Fruit fly (Drosophila melanogaster) whole organism, embryonic: ENCODE data around the gene Tim17a1.

Experiments
- Abd-B ChIP-seq: fragments of 200-800 bp; sonication (Bioruptor generic); optimal IDR thresholded peaks from 2 replicates; lab custom pipeline; 2018; ENCODE audit warnings: missing biosample characterization, mild to moderate bottlenecking, missing genetic modification characterization, moderate library complexity
- Asciz ChIP-seq: fragments of 200-800 bp; sonication (Bioruptor generic); optimal IDR thresholded peaks from 2 replicates; lab custom pipeline; 2017; ENCODE audit warnings: missing biosample characterization, mild to moderate bottlenecking, missing genetic modification characterization, missing genetic modification reagents
- Bgb ChIP-seq: fragments of 200-800 bp; sonication (Bioruptor generic); IDR thresholded peaks from 2 replicates; pipeline ENCODE4 v1.3.6; 2022; ENCODE audit warnings: missing biosample characterization, missing genetic modification characterization; ENCODE audit not compliant: partially characterized antibody
- CG10274 ChIP-seq: fragments of 200-800 bp; sonication (Bioruptor generic); optimal IDR thresholded peaks from 3 replicates; lab custom pipeline; 2017; ENCODE audit warnings: missing biosample characterization, mild to moderate bottlenecking, missing genetic modification characterization
- CG11723 ChIP-seq: fragments of 200-800 bp; sonication (Bioruptor generic); optimal IDR thresholded peaks from 2 replicates; lab custom pipeline; 2017; ENCODE audit warnings: missing biosample characterization, mild to moderate bottlenecking, missing genetic modification characterization
- CG12155 ChIP-seq: fragments of 200-800 bp; sonication (Bioruptor generic); optimal IDR thresholded peaks from 3 replicates; lab custom pipeline; 2016; ENCODE audit warnings: missing biosample characterization, missing genetic modification characterization
- CG1233 ChIP-seq: fragments of 200-800 bp; sonication (Bioruptor generic); optimal IDR thresholded peaks from 4 replicates; lab custom pipeline; 2018; ENCODE audit warnings: missing biosample characterization, mild to moderate bottlenecking, missing genetic modification characterization
- CG13424 ChIP-seq: fragments of 200-800 bp; sonication (Bioruptor generic); optimal IDR thresholded peaks from 2 replicates; lab custom pipeline; 2019; ENCODE audit warnings: missing biosample characterization, mild to moderate bottlenecking, missing genetic modification characterization, moderate library complexity
- CG1529 ChIP-seq: fragments of 200-800 bp; sonication (Bioruptor generic); optimal IDR thresholded peaks from 3 replicates; lab custom pipeline; 2018; ENCODE audit warnings: missing biosample characterization, missing genetic modification characterization
- CG1603 ChIP-seq: fragments of 200-800 bp; sonication (Bioruptor generic); optimal IDR thresholded peaks from 2 replicates; lab custom pipeline; 2019; ENCODE audit warnings: missing biosample characterization, mild to moderate bottlenecking, missing genetic modification characterization, moderate library complexity
- CG16863 ChIP-seq: fragments of 200-800 bp; sonication (Bioruptor generic); optimal IDR thresholded peaks from 3 replicates; lab custom pipeline; 2016; ENCODE audit warnings: missing biosample characterization, missing genetic modification characterization
- CG2202 ChIP-seq: fragments of 200-800 bp; sonication (Bioruptor generic); optimal IDR thresholded peaks from 2 replicates; lab custom pipeline; 2018; ENCODE audit warnings: missing biosample characterization, mild to moderate bottlenecking, missing genetic modification characterization
- CG4707 ChIP-seq: fragments of 200-800 bp; sonication (Bioruptor generic); optimal IDR thresholded peaks from 2 replicates; lab custom pipeline; 2018; ENCODE audit warnings: missing biosample characterization, mild to moderate bottlenecking, missing genetic modification characterization, moderate library complexity
- CG4820 ChIP-seq: fragments of 200-800 bp; sonication (Bioruptor generic); optimal IDR thresholded peaks from 3 replicates; lab custom pipeline; 2016; ENCODE audit warnings: missing biosample characterization, missing genetic modification characterization
- CG6689 ChIP-seq: fragments of 200-800 bp; sonication (Bioruptor generic); IDR thresholded peaks from 2 replicates; pipeline ENCODE4 v1.3.6; 2022; ENCODE audit warnings: missing biosample characterization, missing genetic modification characterization
- CG9817 ChIP-seq: fragments of 200-800 bp; sonication (Bioruptor generic); optimal IDR thresholded peaks from 2 replicates; lab custom pipeline; 2018; ENCODE audit warnings: missing biosample characterization, mild to moderate bottlenecking, missing genetic modification characterization, moderate library complexity
- D19B ChIP-seq: fragments of 200-800 bp; sonication (Bioruptor generic); optimal IDR thresholded peaks from 2 replicates; lab custom pipeline; 2017; ENCODE audit warnings: missing biosample characterization, mild to moderate bottlenecking, missing genetic modification characterization
- Dbx ChIP-seq: fragments of 200-800 bp; sonication (Bioruptor generic); IDR thresholded peaks from 3 replicates; pipeline ENCODE4 v1.3.6; 2022; ENCODE audit warnings: missing biosample characterization, missing genetic modification characterization
- Deaf1 ChIP-seq: fragments of 200-800 bp; optimal IDR thresholded peaks from 3 replicates; lab custom pipeline; 2019; ENCODE audit warnings: missing biosample characterization, mild to moderate bottlenecking, missing genetic modification characterization, moderate library complexity
- Dek ChIP-seq: fragments of 200-800 bp; sonication (Bioruptor generic); optimal IDR thresholded peaks from 3 replicates; lab custom pipeline; 2019; ENCODE audit warnings: missing biosample characterization, mild to moderate bottlenecking, missing genetic modification characterization, moderate library complexity
- E2f2 ChIP-seq: fragments of 200-800 bp; sonication (Bioruptor generic); IDR thresholded peaks from 2 replicates; pipeline ENCODE4 v1.3.6; 2022; ENCODE audit warnings: missing biosample characterization, missing genetic modification characterization
- Ets65A ChIP-seq: fragments of 200-800 bp; sonication (Bioruptor generic); peaks from one replicate; lab custom pipeline; 2016; ENCODE audit warnings: missing biosample characterization, missing genetic modification characterization
- Ets97D ChIP-seq: fragments of 200-800 bp; sonication (Bioruptor generic); optimal IDR thresholded peaks from 3 replicates; lab custom pipeline; 2016; ENCODE audit warnings: missing biosample characterization, missing genetic modification characterization
- H2.0 ChIP-seq: fragments of 200-800 bp; sonication (Bioruptor generic); IDR thresholded peaks from 2 replicates; pipeline ENCODE4 v1.3.6; 2022; ENCODE audit warnings: missing biosample characterization, missing genetic modification characterization
- Hey ChIP-seq: fragments of 200-800 bp; sonication (Bioruptor generic); optimal IDR thresholded peaks from 3 replicates; lab custom pipeline; 2018; ENCODE audit warnings: missing biosample characterization, mild to moderate bottlenecking, missing genetic modification characterization
- Hr51 ChIP-seq, 2 experiments: fragments of 200-800 bp; sonication (Bioruptor generic); optimal IDR thresholded peaks; 2 replicates in 1 of 2; 3 replicates in 1 of 2; lab custom pipeline; 2016 to 2018; ENCODE audit warnings: missing biosample characterization in 2 of 2, missing genetic modification characterization in 2 of 2, mild to moderate bottlenecking in 1 of 2, moderate library complexity in 1 of 2
- Kr ChIP-seq: fragments of 200-800 bp; sonication (Bioruptor generic); optimal IDR thresholded peaks from 2 replicates; lab custom pipeline; 2017; ENCODE audit warnings: missing biosample characterization, mild to moderate bottlenecking, missing genetic modification characterization
- Max ChIP-seq: fragments of 200-800 bp; sonication (Bioruptor generic); optimal IDR thresholded peaks from 2 replicates; lab custom pipeline; 2016; ENCODE audit warnings: missing biosample characterization, mild to moderate bottlenecking, missing genetic modification characterization
- Myb ChIP-seq: fragments of 200-800 bp; sonication (Bioruptor generic); optimal IDR thresholded peaks from 2 replicates; lab custom pipeline; 2016; ENCODE audit warnings: missing biosample characterization, missing genetic modification characterization
- Scr ChIP-seq: fragments of 200-800 bp; sonication (Bioruptor generic); IDR thresholded peaks from 2 replicates; pipeline ENCODE4 v1.3.6; 2022; ENCODE audit warnings: missing biosample characterization, missing genetic modification characterization; ENCODE audit not compliant: partially characterized antibody
- Sin3A ChIP-seq: fragments of >200 bp; optimal IDR thresholded peaks from 2 replicates; lab custom pipeline; 2018
- Ssrp ChIP-seq: fragments of 200-800 bp; sonication (Bioruptor generic); optimal IDR thresholded peaks from 2 replicates; lab custom pipeline; 2018; ENCODE audit warnings: missing biosample characterization, mild to moderate bottlenecking, missing genetic modification characterization, moderate library complexity
- Stat92E ChIP-seq, 3 experiments: fragments of >200 bp in 2 of 3; fragments of 200-800 bp in 1 of 3; sonication (Bioruptor generic) in 1 of 3; optimal IDR thresholded peaks; 2 replicates each; lab custom pipeline; 2017 to 2019; ENCODE audit warnings: missing biosample characterization in 3 of 3, missing genetic modification characterization in 3 of 3, mild to moderate bottlenecking in 1 of 3, moderate library complexity in 1 of 3
- TFAM ChIP-seq: fragments of 200-800 bp; sonication (Bioruptor generic); optimal IDR thresholded peaks from 2 replicates; lab custom pipeline; 2017; ENCODE audit warnings: missing biosample characterization, missing genetic modification characterization, inconsistent platforms
- danr ChIP-seq: fragments of 200-800 bp; sonication (Bioruptor generic); IDR thresholded peaks from 2 replicates; pipeline ENCODE4 v1.3.6; 2022; ENCODE audit warnings: missing biosample characterization, missing genetic modification characterization
- dati ChIP-seq: fragments of 200-800 bp; sonication (Bioruptor generic); IDR thresholded peaks from 2 replicates; pipeline ENCODE4 v1.3.6; 2022; ENCODE audit warnings: missing biosample characterization, missing genetic modification characterization
- esg ChIP-seq: fragments of 200-800 bp; sonication (Bioruptor generic); conservative IDR thresholded peaks from 2 replicates; pipeline ENCODE4 v1.3.6; 2022; ENCODE audit warnings: missing biosample characterization, missing genetic modification characterization
- ewg ChIP-seq: fragments of 200-800 bp; sonication (Bioruptor generic); optimal IDR thresholded peaks from 3 replicates; lab custom pipeline; 2017; ENCODE audit warnings: mild to moderate bottlenecking, missing biosample characterization, missing genetic modification reagents, missing genetic modification characterization
- exex ChIP-seq: fragments of 200-800 bp; sonication (Bioruptor generic); optimal IDR thresholded peaks from 4 replicates; lab custom pipeline; 2018; ENCODE audit warnings: missing biosample characterization, mild to moderate bottlenecking, missing genetic modification characterization, moderate library complexity
- fd3F ChIP-seq: fragments of 200-800 bp; sonication (Bioruptor generic); optimal IDR thresholded peaks from 2 replicates; lab custom pipeline; 2018; ENCODE audit warnings: missing biosample characterization, mild to moderate bottlenecking, missing genetic modification characterization, moderate library complexity
- gce ChIP-seq: fragments of 200-800 bp; sonication (Bioruptor generic); IDR thresholded peaks from 3 replicates; pipeline ENCODE4 v1.3.6; 2022; ENCODE audit warnings: missing biosample characterization, missing genetic modification characterization
- lbe ChIP-seq: fragments of 200-800 bp; sonication (Bioruptor generic); optimal IDR thresholded peaks from 2 replicates; lab custom pipeline; 2016; ENCODE audit warnings: missing biosample characterization, mild to moderate bottlenecking, missing genetic modification characterization
- lola ChIP-seq, 3 experiments: fragments of >200 bp in 2 of 3; fragments of 200-800 bp in 1 of 3; sonication (Bioruptor generic) in 1 of 3; optimal IDR thresholded peaks; 2 replicates each; lab custom pipeline; 2017 to 2019; ENCODE audit warnings: missing biosample characterization in 3 of 3, missing genetic modification characterization in 3 of 3, mild to moderate bottlenecking in 1 of 3, moderate library complexity in 1 of 3
- mirr ChIP-seq: fragments of 200-800 bp; sonication (Bioruptor generic); optimal IDR thresholded peaks from 3 replicates; lab custom pipeline; 2018; ENCODE audit warnings: missing biosample characterization, mild to moderate bottlenecking, missing genetic modification characterization
- nerfin-1 ChIP-seq: fragments of 200-800 bp; sonication (Bioruptor generic); optimal IDR thresholded peaks from 3 replicates; lab custom pipeline; 2019; ENCODE audit warnings: missing biosample characterization, mild to moderate bottlenecking, missing genetic modification characterization, moderate library complexity
- oc ChIP-seq: fragments of 200-800 bp; sonication (Bioruptor generic); optimal IDR thresholded peaks from 2 replicates; lab custom pipeline; 2018; ENCODE audit warnings: missing biosample characterization, mild to moderate bottlenecking, missing genetic modification characterization, moderate library complexity
- run ChIP-seq: fragments of 200-800 bp; sonication (Bioruptor generic); optimal IDR thresholded peaks from 3 replicates; lab custom pipeline; 2018; ENCODE audit warnings: missing biosample characterization, mild to moderate bottlenecking, missing genetic modification characterization
- sisA ChIP-seq: fragments of 200-800 bp; sonication (Bioruptor generic); IDR thresholded peaks from 2 replicates; pipeline ENCODE4 v1.3.6; 2022; ENCODE audit warnings: missing biosample characterization, missing genetic modification characterization
- slbo ChIP-seq: fragments of 200-800 bp; sonication (Bioruptor generic); IDR thresholded peaks from 2 replicates; pipeline ENCODE4 v1.3.6; 2022; ENCODE audit warnings: missing biosample characterization, missing genetic modification characterization
- so ChIP-seq: fragments of 200-800 bp; sonication (Bioruptor generic); IDR thresholded peaks from 3 replicates; pipeline ENCODE4 v1.3.6; 2022; ENCODE audit warnings: missing biosample characterization, missing genetic modification characterization
- stwl ChIP-seq: fragments of 200-800 bp; sonication (Bioruptor generic); optimal IDR thresholded peaks from 3 replicates; lab custom pipeline; 2018; ENCODE audit warnings: missing biosample characterization, mild to moderate bottlenecking, missing genetic modification characterization, moderate library complexity

The Tim17a1 gene

dm6 chr3R:12329827-12330226, 34.7 kb downstream of the Tim17a1 start (continued):
- TF ChIP-seq CG10274 (GFP tag; lab: Kevin White, UChicago) (no peak), CG16863 (GFP tag; lab: Kevin White, UChicago) (no peak), Ssrp (tag; lab: Kevin White, UChicago) (no peak), CG1529 (no peak), CG1233 (no peak), Sin3A (lab: Kevin White, UChicago) (no peak), esg (no peak), sisA (GFP tag; lab: Robert Waterston, UW) (no peak), Dek (tag; lab: Kevin White, UChicago) (no peak), Kr (no peak), CG13424 (tag; lab: Kevin White, UChicago) (no peak), CG2202 (tag; lab: Kevin White, UChicago) (no peak), lola (GFP tag; optimal IDR thresholded peaks at IDR 0.05; lab: Kevin White, UChicago) (no peak), run (tag; lab: Kevin White, UChicago) (peak; percentile 93), TFAM (GFP tag; lab: Kevin White, UChicago) (no peak), Abd-B (GFP tag; lab: Kevin White, UChicago) (no peak), exex (tag; lab: Kevin White, UChicago) (no peak), Myb (no peak), Deaf1 (tag; lab: Kevin White, UChicago) (peak; percentile 43), CG1603 (tag; lab: Kevin White, UChicago) (no peak), Hey (tag; lab: Kevin White, UChicago) (peak; percentile 85), H2.0 (GFP tag; lab: Robert Waterston, UW) (no peak), Max (GFP tag; lab: Kevin White, UChicago) (no peak), Hr51 (GFP tag; optimal IDR thresholded peaks at IDR 0.05; lab: Kevin White, UChicago) (peak in 1 of 2 experiments; percentile 25), CG4707 (no peak), Ets65A (peak; percentile 47), CG6689 (no peak), CG12155 (GFP tag; lab: Kevin White, UChicago) (no peak), stwl (no peak), dati (GFP tag; lab: Robert Waterston, UW) (no peak), lbe (GFP tag; lab: Kevin White, UChicago) (no peak), Bgb (GFP tag; lab: Robert Waterston, UW) (peak; percentile 14; the same call in 1 of the 2 replicates), ewg (GFP tag; lab: Kevin White, UChicago) (no peak), CG11723 (GFP tag; lab: Kevin White, UChicago) (no peak), oc (tag; lab: Kevin White, UChicago) (peak; percentile 50), CG9817 (tag; lab: Kevin White, UChicago) (no peak), D19B (GFP tag; lab: Kevin White, UChicago) (no peak), Asciz (GFP tag; lab: Kevin White, UChicago) (no peak), gce (GFP tag; lab: Robert Waterston, UW) (no peak), CG4820 (no peak), mirr (GFP tag; lab: Kevin White, UChicago) (peak; percentile 50), slbo (GFP tag; lab: Robert Waterston, UW) (no peak), danr (GFP tag; lab: Robert Waterston, UW) (no peak), Dbx (GFP tag; lab: Robert Waterston, UW) (no peak), so (GFP tag; lab: Robert Waterston, UW) (no peak), E2f2 (GFP tag; lab: Robert Waterston, UW) (no peak), Stat92E (GFP tag; optimal IDR thresholded peaks at IDR 0.05; lab: Kevin White, UChicago) (no peak), Scr (no peak), Ets97D (GFP tag; lab: Kevin White, UChicago) (no peak), fd3F (GFP tag; lab: Kevin White, UChicago) (no peak), nerfin-1 (tag; lab: Kevin White, UChicago) (peak; percentile 59)
